Worm (Caenorhabditis elegans) whole organism, mixed stage, embryonic: Measurements from ENCODE around the gene gpx-6.

ENCODE experiments used
- blmp-1 ChIP-seq: fragments of 150-350 bp; optimal IDR thresholded peaks from 2 replicates; lab custom pipeline; 2014; ENCODE audit warnings: missing biosample characterization, missing genetic modification characterization
- ceh-43 ChIP-seq: fragments of 200-800 bp; sonication (Bioruptor generic); optimal IDR thresholded peaks from 2 replicates; lab custom pipeline; 2018; ENCODE audit warnings: mild to moderate bottlenecking, missing genetic modification characterization, moderate library complexity, missing compliant biosample characterization
- elt-1 ChIP-seq: sonication (generic microtip); optimal IDR thresholded peaks from 2 replicates; lab custom pipeline; 2017; ENCODE audit warnings: missing genetic modification characterization, mild to moderate bottlenecking, missing compliant biosample characterization, antibody characterized with exemption, moderate library complexity, borderline replicate concordance; ENCODE audit not compliant: insufficient read depth
- elt-3 ChIP-seq: fragments of 150-350 bp; optimal IDR thresholded peaks from 2 replicates; lab custom pipeline; 2014; ENCODE audit warnings: missing biosample characterization, missing genetic modification characterization
- lin-13 ChIP-seq: fragments of 150-350 bp; optimal IDR thresholded peaks from 2 replicates; lab custom pipeline; 2014; ENCODE audit warnings: missing biosample characterization, missing genetic modification characterization
- lsy-2 ChIP-seq: fragments of 150-350 bp; optimal IDR thresholded peaks from 2 replicates; lab custom pipeline; 2014; ENCODE audit warnings: missing biosample characterization, missing genetic modification characterization
- mab-5 ChIP-seq: fragments of 150-350 bp; optimal IDR thresholded peaks from 2 replicates; lab custom pipeline; 2014; ENCODE audit warnings: missing biosample characterization, missing genetic modification characterization
- nhr-237 ChIP-seq: fragments of 150-350 bp; optimal IDR thresholded peaks from 2 replicates; lab custom pipeline; 2014; ENCODE audit warnings: missing biosample characterization, missing genetic modification characterization
- nhr-28 ChIP-seq: fragments of 150-350 bp; optimal IDR thresholded peaks from 2 replicates; lab custom pipeline; 2014; ENCODE audit warnings: missing biosample characterization, missing genetic modification characterization
- nhr-76 ChIP-seq: sonication (generic microtip); optimal IDR thresholded peaks from 2 replicates; lab custom pipeline; 2017; ENCODE audit warnings: missing biosample characterization, missing genetic modification characterization
- snpc-4 ChIP-seq: fragments of 150-350 bp; optimal IDR thresholded peaks from 2 replicates; lab custom pipeline; 2014; ENCODE audit warnings: missing biosample characterization, missing genetic modification characterization
- tbx-8 ChIP-seq: fragments of 200-800 bp; sonication (Bioruptor generic); optimal IDR thresholded peaks from 2 replicates; lab custom pipeline; 2018; ENCODE audit warnings: mild to moderate bottlenecking, missing genetic modification characterization, moderate library complexity, missing compliant biosample characterization
- unc-62 ChIP-seq: fragments of 150-350 bp; optimal IDR thresholded peaks from 2 replicates; lab custom pipeline; 2014; ENCODE audit warnings: missing biosample characterization, missing genetic modification reagents, missing genetic modification characterization
- ztf-11 ChIP-seq: fragments of 150-350 bp; optimal IDR thresholded peaks from 2 replicates; lab custom pipeline; 2014; ENCODE audit warnings: missing biosample characterization, missing genetic modification characterization

- TF ChIP-seq mab-5 (tag; lab: Kevin White, UChicago) (no peak), tbx-8 (GFP tag; lab: Kevin White, UChicago) (no peak), unc-62 (GFP tag; lab: Kevin White, UChicago) (no peak), lin-13 (no peak), ztf-11 (tag; lab: Kevin White, UChicago) (no peak), lsy-2 (tag; lab: Kevin White, UChicago) (no peak), elt-3 (no peak), blmp-1 (no peak), elt-1 (tag; lab: Kevin White, UChicago) (no peak), nhr-28 (tag; lab: Kevin White, UChicago) (no peak), nhr-237 (tag; lab: Kevin White, UChicago) (no peak), ceh-43 (no peak), snpc-4 (tag; lab: Kevin White, UChicago) (no peak), nhr-76 (tag; lab: Kevin White, UChicago) (no peak)
These were observed 32.3 kb upstream of the gpx-6 start for ce11 chrIV:8189667-8190066.
